Fruit fly (Drosophila melanogaster): ENCODE measurements around the gene CG1677.

CG1677 gene

dm6 chrX:7336962-7337844 is 68.4 kb downstream of the CG1677 start, which contains the start of gene CBP (continued):
- TF ChIP-seq aop (GFP tag; IDR thresholded peaks at IDR 0.05) = peak; percentile 89
- TF ChIP-seq ftz-f1 (GFP tag; optimal IDR thresholded peaks at IDR 0.05) = peak; percentile 69
- TF ChIP-seq Oaz (GFP tag; IDR thresholded peaks at IDR 0.05) = peak; percentile 87
- TF ChIP-seq Ravus (GFP tag; IDR thresholded peaks at IDR 0.05) = peak; percentile 84
- TF ChIP-seq fu2 (GFP tag; optimal IDR thresholded peaks at IDR 0.05) = peak; percentile 93
- peak; percentile 76 for TF ChIP-seq ham (GFP tag; IDR thresholded peaks at IDR 0.05)
- peak; percentile 95 for TF ChIP-seq MTF-1 (GFP tag; optimal IDR thresholded peaks at IDR 0.05; ENCODE audit: borderline replicate concordance)
- peak; percentile 92 for TF ChIP-seq nom (GFP tag; optimal IDR thresholded peaks at IDR 0.05)
- peak; percentile 29; the same call in 1 of the 2 replicates for TF ChIP-seq Doc2 (GFP tag; IDR thresholded peaks at IDR 0.05)
- peak; percentile 95 for TF ChIP-seq Kr (GFP tag; optimal IDR thresholded peaks at IDR 0.05)
- TF ChIP-seq Xbp1 (GFP tag; optimal IDR thresholded peaks at IDR 0.05) = peak; percentile 98
- peak; percentile 90 for TF ChIP-seq TFAM (GFP tag; optimal IDR thresholded peaks at IDR 0.05)
- peak; percentile 95 for TF ChIP-seq kay (GFP tag; optimal IDR thresholded peaks at IDR 0.05)
- peak; percentile 97 for TF ChIP-seq stc (GFP tag; IDR thresholded peaks at IDR 0.05)
- TF ChIP-seq CG9817 (tag; optimal IDR thresholded peaks at IDR 0.05) = peak; percentile 96
- TF ChIP-seq CG7357 (GFP tag; IDR thresholded peaks at IDR 0.05) = peak; percentile 90
- peak; percentile 98 for TF ChIP-seq vvl (GFP tag; IDR thresholded peaks at IDR 0.05)
- peak; percentile 93 for TF ChIP-seq wek (GFP tag; optimal IDR thresholded peaks at IDR 0.05)
- TF ChIP-seq sd (tag; optimal IDR thresholded peaks at IDR 0.05) = peak; percentile 90
- TF ChIP-seq CG10366 (GFP tag; IDR thresholded peaks at IDR 0.05) = peak; percentile 95
- TF ChIP-seq pb (GFP tag; optimal IDR thresholded peaks at IDR 0.05) = peak; percentile 91
- peak; percentile 86 for TF ChIP-seq stwl (tag; optimal IDR thresholded peaks at IDR 0.05)
- TF ChIP-seq CG14014 (GFP tag; IDR thresholded peaks at IDR 0.05) = peak; percentile 93
- TF ChIP-seq CG6689 (GFP tag; IDR thresholded peaks at IDR 0.05) = peak; percentile 96
- peak; percentile 97 for TF ChIP-seq tio (GFP tag; optimal IDR thresholded peaks at IDR 0.05)
- TF ChIP-seq Max (GFP tag; optimal IDR thresholded peaks at IDR 0.05) = peak; percentile 95
- peak; percentile 98 for TF ChIP-seq CG1603 (tag; optimal IDR thresholded peaks at IDR 0.05)
- peak; percentile 93 for TF ChIP-seq danr (GFP tag; IDR thresholded peaks at IDR 0.05)
- peak; percentile 91 for TF ChIP-seq jigr1 (GFP tag; IDR thresholded peaks at IDR 0.05)
- TF ChIP-seq CG7786 (GFP tag; optimal IDR thresholded peaks at IDR 0.05) = peak; percentile 97
- TF ChIP-seq CG7839 (tag; optimal IDR thresholded peaks at IDR 0.05) = peak; percentile 99
- peak; percentile 60 for TF ChIP-seq pfk (GFP tag; optimal IDR thresholded peaks at IDR 0.05)
- TF ChIP-seq CG34376 (GFP tag; optimal IDR thresholded peaks at IDR 0.05) = peak; percentile 91
- peak; percentile 83 for TF ChIP-seq CG4282 (GFP tag; optimal IDR thresholded peaks at IDR 0.05)
- peak; percentile 97 for TF ChIP-seq CG10654 (GFP tag; optimal IDR thresholded peaks at IDR 0.05)
- TF ChIP-seq Taf1 (GFP tag; IDR thresholded peaks at IDR 0.05) = peak; percentile 73
- peak; percentile 89 for TF ChIP-seq Lim3 (GFP tag; IDR thresholded peaks at IDR 0.05)
- TF ChIP-seq tap (tag; optimal IDR thresholded peaks at IDR 0.05) = peak; percentile 98
- TF ChIP-seq Neu2 (GFP tag; optimal IDR thresholded peaks at IDR 0.05; ENCODE audit: borderline replicate concordance) = peak; percentile 92
- peak; percentile 91 for TF ChIP-seq CG9437 (GFP tag; optimal IDR thresholded peaks at IDR 0.05)
- peak; percentile 95 for TF ChIP-seq sens-2 (GFP tag; IDR thresholded peaks at IDR 0.05)
- TF ChIP-seq Bdp1 (GFP tag; optimal IDR thresholded peaks at IDR 0.05) = peak; percentile 93
- peak; percentile 91 for TF ChIP-seq CG5953 (GFP tag; IDR thresholded peaks at IDR 0.05)
- TF ChIP-seq CG2875 (GFP tag; optimal IDR thresholded peaks at IDR 0.05) = peak; percentile 98
- peak; percentile 99 for TF ChIP-seq CG18262 (tag; optimal IDR thresholded peaks at IDR 0.05)
- peak; percentile 98 for TF ChIP-seq CG11504 (tag; optimal IDR thresholded peaks at IDR 0.05)
- TF ChIP-seq Lhr (GFP tag; optimal IDR thresholded peaks at IDR 0.05) = peak; percentile 97
- TF ChIP-seq Aef1 (GFP tag; IDR thresholded peaks at IDR 0.05) = peak; percentile 92
- peak; percentile 97 for TF ChIP-seq trem (tag; optimal IDR thresholded peaks at IDR 0.05)

Data from whole organism, embryonic.